Fruit fly (Drosophila melanogaster): ENCODE results near the gene Idh.

Idh gene

dm6 chr3L:8394944-8395343 is 34.2 kb upstream of the Idh start (continued):
- peak; percentile 35; the same call in 1 of the 2 replicates for TF ChIP-seq Rfx (GFP tag; IDR thresholded peaks at IDR 0.05)
- TF ChIP-seq Antp (GFP tag; optimal IDR thresholded peaks at IDR 0.05): no peak
- TF ChIP-seq CG6765 (GFP tag; optimal IDR thresholded peaks at IDR 0.05): no peak
- TF ChIP-seq CG9797 (GFP tag; optimal IDR thresholded peaks at IDR 0.05): no peak
- no peak for TF ChIP-seq sens-2 (GFP tag; IDR thresholded peaks at IDR 0.05)
- TF ChIP-seq sima (GFP tag; optimal IDR thresholded peaks at IDR 0.05): no peak
- no peak for TF ChIP-seq Ptx1 (GFP tag; IDR thresholded peaks at IDR 0.05)
- TF ChIP-seq CG6683 (GFP tag; optimal IDR thresholded peaks at IDR 0.05): no peak
- no peak for TF ChIP-seq croc (GFP tag; conservative IDR thresholded peaks at IDR 0.05)
- TF ChIP-seq CG14667 (GFP tag; IDR thresholded peaks at IDR 0.05): no peak
- TF ChIP-seq CG8089 (GFP tag; optimal IDR thresholded peaks at IDR 0.05): no peak
- TF ChIP-seq Stat92E (GFP tag; optimal IDR thresholded peaks at IDR 0.05): no peak
- no peak for TF ChIP-seq CG6272 (GFP tag; IDR thresholded peaks at IDR 0.05)
- no peak for TF ChIP-seq CG8388 (GFP tag; optimal IDR thresholded peaks at IDR 0.05)
- TF ChIP-seq E2f2 (GFP tag; IDR thresholded peaks at IDR 0.05): peak; percentile 81
- no peak for TF ChIP-seq maf-S (GFP tag; optimal IDR thresholded peaks at IDR 0.05)
- TF ChIP-seq cad (GFP tag; optimal IDR thresholded peaks at IDR 0.05): peak; percentile 92
- TF ChIP-seq ara (GFP tag; IDR thresholded peaks at IDR 0.05): no peak
- no peak for TF ChIP-seq C15 (GFP tag; IDR thresholded peaks at IDR 0.05)
- TF ChIP-seq CG13624 (GFP tag; optimal IDR thresholded peaks at IDR 0.05): no peak
- TF ChIP-seq fd102C (GFP tag; optimal IDR thresholded peaks at IDR 0.05): no peak
- TF ChIP-seq al (GFP tag; IDR thresholded peaks at IDR 0.05): no peak
- no peak for TF ChIP-seq tup (GFP tag; optimal IDR thresholded peaks at IDR 0.05)
- peak; percentile 61 for TF ChIP-seq Bgb (GFP tag; IDR thresholded peaks at IDR 0.05; ENCODE audit: partially characterized antibody)
- TF ChIP-seq peb (GFP tag; IDR thresholded peaks at IDR 0.05): no peak
- no peak for TF ChIP-seq CG7271 (tag; optimal IDR thresholded peaks at IDR 0.05)
- TF ChIP-seq hth (optimal IDR thresholded peaks at IDR 0.05): no peak
- no peak for TF ChIP-seq sc (optimal IDR thresholded peaks at IDR 0.05)
- no peak for TF ChIP-seq sc (GFP tag; optimal IDR thresholded peaks at IDR 0.05)
- TF ChIP-seq CG15479 (GFP tag; optimal IDR thresholded peaks at IDR 0.05): no peak
- no peak for TF ChIP-seq oc (tag; optimal IDR thresholded peaks at IDR 0.05)
- TF ChIP-seq az2 (GFP tag; optimal IDR thresholded peaks at IDR 0.05): no peak
- no peak for TF ChIP-seq CG32767 (GFP tag; IDR thresholded peaks at IDR 0.05)
- no peak for TF ChIP-seq CG32532 (GFP tag; IDR thresholded peaks at IDR 0.05)
- no peak for TF ChIP-seq Eip74EF (GFP tag; optimal IDR thresholded peaks at IDR 0.05)
- TF ChIP-seq CG18764 (GFP tag; optimal IDR thresholded peaks at IDR 0.05): no peak
- no peak for TF ChIP-seq Mrtf (GFP tag; IDR thresholded peaks at IDR 0.05)
- TF ChIP-seq PHDP (tag; optimal IDR thresholded peaks at IDR 0.05): no peak
- TF ChIP-seq BtbVII (GFP tag; optimal IDR thresholded peaks at IDR 0.05): no peak
- TF ChIP-seq Sin3A (optimal IDR thresholded peaks at IDR 0.05): no peak
- TF ChIP-seq pnt (GFP tag; optimal IDR thresholded peaks at IDR 0.05): no peak
- TF ChIP-seq CG8924 (tag; optimal IDR thresholded peaks at IDR 0.05): no peak
- TF ChIP-seq Scr (GFP tag; IDR thresholded peaks at IDR 0.05; ENCODE audit: partially characterized antibody): peak; percentile 25
- no peak for TF ChIP-seq CG12769 (tag; optimal IDR thresholded peaks at IDR 0.05)
- no peak for TF ChIP-seq Awh (GFP tag; IDR thresholded peaks at IDR 0.05)
- no peak for TF ChIP-seq CG33213 (GFP tag; optimal IDR thresholded peaks at IDR 0.05)
- no peak for TF ChIP-seq Dip2 (GFP tag; IDR thresholded peaks at IDR 0.05)
- no peak for TF ChIP-seq pita (GFP tag; optimal IDR thresholded peaks at IDR 0.05)
- peak; percentile 65; the same call in 2 of the 4 replicates for TF ChIP-seq chinmo (GFP tag; IDR thresholded peaks at IDR 0.05; ENCODE audit: partially characterized antibody)
- TF ChIP-seq D (optimal IDR thresholded peaks at IDR 0.05): no peak
- no peak for TF ChIP-seq D (GFP tag; optimal IDR thresholded peaks at IDR 0.05)
- TF ChIP-seq sim (GFP tag; IDR thresholded peaks at IDR 0.05): no peak
- no peak for TF ChIP-seq schlank (tag; optimal IDR thresholded peaks at IDR 0.05)

Measured in whole organism, embryonic.